Fruit fly (Drosophila melanogaster) whole organism, prepupa: Measurements from ENCODE around the gene Mkp3.

Experiments used
- CG10631 ChIP-seq: fragments of 200-800 bp; sonication (Bioruptor generic); optimal IDR thresholded peaks from 2 replicates; lab custom pipeline; 2016; ENCODE audit warnings: missing biosample characterization, missing genetic modification characterization
- CG10669 ChIP-seq: fragments of 200-800 bp; sonication (Bioruptor generic); optimal IDR thresholded peaks from 3 replicates; lab custom pipeline; 2018; ENCODE audit warnings: missing biosample characterization, mild to moderate bottlenecking, missing genetic modification characterization, moderate library complexity
- CG11294 ChIP-seq: fragments of 200-800 bp; sonication (Bioruptor generic); IDR thresholded peaks from 2 replicates; pipeline ENCODE4 v1.3.6; 2022; ENCODE audit warnings: missing biosample characterization, missing genetic modification characterization
- CG11762 ChIP-seq: fragments of 200-800 bp; sonication (Bioruptor generic); optimal IDR thresholded peaks from 3 replicates; lab custom pipeline; 2016; ENCODE audit warnings: missing biosample characterization, missing genetic modification characterization; ENCODE audit not compliant: insufficient read depth
- CG15336 ChIP-seq: fragments of 200-800 bp; sonication (Bioruptor generic); IDR thresholded peaks from 2 replicates; pipeline ENCODE4 v1.3.6; 2022; ENCODE audit warnings: missing biosample characterization, missing genetic modification characterization
- CG3032 ChIP-seq: fragments of 200-800 bp; optimal IDR thresholded peaks from 2 replicates; lab custom pipeline; 2019; ENCODE audit warnings: missing biosample characterization, mild to moderate bottlenecking, missing genetic modification characterization, moderate library complexity
- CG32006 ChIP-seq: fragments of 200-800 bp; sonication (Bioruptor generic); optimal IDR thresholded peaks from 3 replicates; lab custom pipeline; 2017; ENCODE audit warnings: missing biosample characterization, mild to moderate bottlenecking, missing genetic modification characterization
- CG34406 ChIP-seq: fragments of 200-800 bp; sonication (Bioruptor generic); optimal IDR thresholded peaks from 3 replicates; lab custom pipeline; 2016; ENCODE audit warnings: missing biosample characterization, missing genetic modification characterization
- CG3919 ChIP-seq: fragments of 200-800 bp; sonication (Bioruptor generic); optimal IDR thresholded peaks from 3 replicates; lab custom pipeline; 2016; ENCODE audit warnings: missing biosample characterization, missing genetic modification characterization
- CG4318 ChIP-seq: fragments of 200-800 bp; sonication (Bioruptor generic); optimal IDR thresholded peaks from 3 replicates; lab custom pipeline; 2017; ENCODE audit warnings: missing biosample characterization, mild to moderate bottlenecking, missing genetic modification characterization
- CG6276 ChIP-seq: fragments of 200-800 bp; sonication (Bioruptor generic); optimal IDR thresholded peaks from 2 replicates; lab custom pipeline; 2017; ENCODE audit warnings: missing biosample characterization, mild to moderate bottlenecking, missing genetic modification characterization
- CG6792 ChIP-seq: fragments of 200-800 bp; sonication (Bioruptor generic); optimal IDR thresholded peaks from 3 replicates; lab custom pipeline; 2016; ENCODE audit warnings: missing biosample characterization, missing genetic modification characterization
- CG6808 ChIP-seq: fragments of 200-800 bp; sonication (Bioruptor generic); optimal IDR thresholded peaks from 3 replicates; lab custom pipeline; 2017; ENCODE audit warnings: missing biosample characterization, missing genetic modification characterization, mild to moderate bottlenecking, moderate library complexity, missing genetic modification reagents
- CG7368 ChIP-seq: fragments of 200-800 bp; sonication (Bioruptor generic); optimal IDR thresholded peaks from 3 replicates; lab custom pipeline; 2016; ENCODE audit warnings: missing biosample characterization, missing genetic modification characterization
- CG8319 ChIP-seq: fragments of 200-800 bp; sonication (Bioruptor generic); optimal IDR thresholded peaks from 3 replicates; lab custom pipeline; 2016; ENCODE audit warnings: missing biosample characterization, missing genetic modification characterization
- CG8632 ChIP-seq: fragments of 200-800 bp; sonication (Bioruptor generic); optimal IDR thresholded peaks from 3 replicates; lab custom pipeline; 2016; ENCODE audit warnings: missing biosample characterization, missing genetic modification characterization
- Eip75B ChIP-seq: fragments of 200-800 bp; sonication (Bioruptor generic); optimal IDR thresholded peaks from 3 replicates; lab custom pipeline; 2016; ENCODE audit warnings: missing biosample characterization, missing genetic modification characterization
- Eip93F ChIP-seq: fragments of 200-800 bp; sonication (Bioruptor generic); optimal IDR thresholded peaks from 2 replicates; lab custom pipeline; 2016; ENCODE audit warnings: missing biosample characterization, mild to moderate bottlenecking, missing genetic modification characterization
- Ets96B ChIP-seq: fragments of 200-800 bp; optimal IDR thresholded peaks from 2 replicates; lab custom pipeline; 2019; ENCODE audit warnings: missing biosample characterization, mild to moderate bottlenecking, missing genetic modification characterization, moderate library complexity
- Hr38 ChIP-seq: sonication (Bioruptor generic); optimal IDR thresholded peaks from 2 replicates; lab custom pipeline; 2016; ENCODE audit warnings: missing biosample characterization, missing genetic modification characterization
- Hr39 ChIP-seq: fragments of 200-800 bp; sonication (Bioruptor generic); optimal IDR thresholded peaks from 2 replicates; lab custom pipeline; 2016; ENCODE audit warnings: missing biosample characterization, missing genetic modification characterization
- Hr4 ChIP-seq: fragments of 200-800 bp; sonication (Bioruptor generic); optimal IDR thresholded peaks from 3 replicates; lab custom pipeline; 2016; ENCODE audit warnings: missing biosample characterization, missing genetic modification characterization
- Met ChIP-seq: fragments of 200-800 bp; sonication (Bioruptor generic); optimal IDR thresholded peaks from 3 replicates; lab custom pipeline; 2016; ENCODE audit warnings: missing biosample characterization, missing genetic modification characterization
- OdsH ChIP-seq: fragments of 200-800 bp; sonication (Bioruptor generic); optimal IDR thresholded peaks from 3 replicates; lab custom pipeline; 2016; ENCODE audit warnings: missing biosample characterization, missing genetic modification characterization
- Sox102F ChIP-seq: fragments of 200-800 bp; sonication (Bioruptor generic); optimal IDR thresholded peaks from 2 replicates; lab custom pipeline; 2016; ENCODE audit warnings: missing biosample characterization, mild to moderate bottlenecking, missing genetic modification characterization
- Sox14 ChIP-seq: fragments of 200-800 bp; sonication (Bioruptor generic); optimal IDR thresholded peaks from 3 replicates; lab custom pipeline; 2016; ENCODE audit warnings: missing biosample characterization, missing genetic modification characterization
- Sox15 ChIP-seq: fragments of 200-800 bp; sonication (Bioruptor generic); optimal IDR thresholded peaks from 3 replicates; lab custom pipeline; 2016; ENCODE audit warnings: missing biosample characterization, missing genetic modification characterization
- achi ChIP-seq: fragments of 200-800 bp; sonication (Bioruptor generic); optimal IDR thresholded peaks from 3 replicates; lab custom pipeline; 2016; ENCODE audit warnings: missing biosample characterization, missing genetic modification characterization
- cyc ChIP-seq: fragments of 200-800 bp; sonication (Bioruptor generic); optimal IDR thresholded peaks from 3 replicates; lab custom pipeline; 2016; ENCODE audit warnings: missing biosample characterization, missing genetic modification characterization
- dsx ChIP-seq: fragments of 200-800 bp; optimal IDR thresholded peaks from 3 replicates; lab custom pipeline; 2019; ENCODE audit warnings: missing biosample characterization, mild to moderate bottlenecking, missing genetic modification characterization, moderate library complexity; ENCODE audit not compliant: poor library complexity, severe bottlenecking
- fd59A ChIP-seq: fragments of 200-800 bp; sonication (Bioruptor generic); optimal IDR thresholded peaks from 2 replicates; lab custom pipeline; 2017; ENCODE audit warnings: missing biosample characterization, mild to moderate bottlenecking, missing genetic modification characterization, missing genetic modification reagents
- fd85E ChIP-seq: fragments of 200-800 bp; sonication (Bioruptor generic); optimal IDR thresholded peaks from 3 replicates; lab custom pipeline; 2016; ENCODE audit warnings: missing biosample characterization, missing genetic modification characterization
- lz ChIP-seq: fragments of 200-800 bp; sonication (Bioruptor generic); optimal IDR thresholded peaks from 3 replicates; lab custom pipeline; 2016; ENCODE audit warnings: missing biosample characterization, missing genetic modification characterization
- net ChIP-seq: fragments of 200-800 bp; sonication (Bioruptor generic); optimal IDR thresholded peaks from 3 replicates; lab custom pipeline; 2016; ENCODE audit warnings: missing biosample characterization, missing genetic modification characterization
- pdm3 ChIP-seq: fragments of 200-800 bp; sonication (Bioruptor generic); optimal IDR thresholded peaks from 3 replicates; lab custom pipeline; 2016; ENCODE audit warnings: missing biosample characterization, missing genetic modification characterization
- spab ChIP-seq: fragments of 200-800 bp; sonication (Bioruptor generic); optimal IDR thresholded peaks from 2 replicates; lab custom pipeline; 2017; ENCODE audit warnings: missing biosample characterization, mild to moderate bottlenecking, missing genetic modification characterization, missing genetic modification reagents
- svp ChIP-seq: fragments of 200-800 bp; sonication (Bioruptor generic); peaks from one replicate; lab custom pipeline; 2016; ENCODE audit warnings: missing biosample characterization, missing genetic modification characterization
- topi ChIP-seq: fragments of 200-800 bp; sonication (Bioruptor generic); optimal IDR thresholded peaks from 3 replicates; lab custom pipeline; 2016; ENCODE audit warnings: missing biosample characterization, missing genetic modification characterization
- vri ChIP-seq: fragments of 200-800 bp; sonication (Bioruptor generic); optimal IDR thresholded peaks from 3 replicates; lab custom pipeline; 2016; ENCODE audit warnings: missing biosample characterization, mild to moderate bottlenecking, missing genetic modification characterization

Gene Mkp3

dm6 chr3L:19097665-19098082 is 11.4 kb upstream of the Mkp3 start, which contains the start of the genes Naxd and CG14079 (continued):
- peak; percentile 77 for TF ChIP-seq Hr39 (GFP tag; lab: Kevin White, UChicago)
- peak; percentile 69 for TF ChIP-seq topi (GFP tag; lab: Kevin White, UChicago)
- peak; percentile 51 for TF ChIP-seq CG10669 (GFP tag; lab: Kevin White, UChicago)
- peak; percentile 78 for TF ChIP-seq CG3919 (GFP tag; lab: Kevin White, UChicago)
- TF ChIP-seq Hr4 (GFP tag; lab: Kevin White, UChicago), result peak; percentile 87
- TF ChIP-seq Eip93F (GFP tag; lab: Kevin White, UChicago), result peak; percentile 17
- TF ChIP-seq Ets96B (tag; lab: Kevin White, UChicago), result peak; percentile 83
- TF ChIP-seq fd59A (GFP tag; lab: Kevin White, UChicago), result peak; percentile 66
- TF ChIP-seq CG4318 (GFP tag; lab: Kevin White, UChicago), result peak; percentile 82
- peak; percentile 74 for TF ChIP-seq Eip75B (GFP tag; lab: Kevin White, UChicago)
- TF ChIP-seq Sox102F (GFP tag; lab: Kevin White, UChicago), result no peak
- peak; percentile 88 for TF ChIP-seq dsx (GFP tag; lab: Kevin White, UChicago)
- peak; percentile 83 for TF ChIP-seq achi
- TF ChIP-seq CG8632, result peak; percentile 76
- TF ChIP-seq CG10631 (GFP tag; lab: Kevin White, UChicago), result peak; percentile 92
- peak; percentile 61 for TF ChIP-seq cyc
- peak; percentile 75 for TF ChIP-seq svp (GFP tag; lab: Kevin White, UChicago)
- no peak for TF ChIP-seq Hr38 (GFP tag; lab: Kevin White, UChicago)
- TF ChIP-seq CG6792 (GFP tag; lab: Kevin White, UChicago), result peak; percentile 80
- peak; percentile 81 for TF ChIP-seq CG3032
- peak; percentile 91 for TF ChIP-seq CG32006 (GFP tag; lab: Kevin White, UChicago)
- peak; percentile 72 for TF ChIP-seq Met (GFP tag; lab: Kevin White, UChicago)
- TF ChIP-seq net (GFP tag; lab: Kevin White, UChicago), result peak; percentile 83
- TF ChIP-seq spab, result no peak
- peak; percentile 55 for TF ChIP-seq CG7368 (GFP tag; lab: Kevin White, UChicago)
- TF ChIP-seq CG11294 (GFP tag; lab: Robert Waterston, UW), result peak; percentile 69; the same call in 1 of the 2 replicates
- TF ChIP-seq pdm3 (GFP tag; lab: Kevin White, UChicago), result peak; percentile 81
- TF ChIP-seq lz (GFP tag; lab: Kevin White, UChicago), result peak; percentile 70
- peak; percentile 91 for TF ChIP-seq OdsH
- peak; percentile 88 for TF ChIP-seq CG15336 (GFP tag; lab: Robert Waterston, UW)

- TF ChIP-seq CG8319 (no peak), Sox102F (GFP tag; lab: Kevin White, UChicago) (no peak), CG6276 (GFP tag; lab: Kevin White, UChicago) (no peak), Hr38 (GFP tag; lab: Kevin White, UChicago) (no peak), CG11762 (no peak), Sox14 (GFP tag; lab: Kevin White, UChicago) (no peak), Eip75B (GFP tag; lab: Kevin White, UChicago) (no peak), vri (GFP tag; lab: Kevin White, UChicago) (no peak), svp (GFP tag; lab: Kevin White, UChicago) (no peak), Hr4 (GFP tag; lab: Kevin White, UChicago) (no peak), CG34406 (GFP tag; lab: Kevin White, UChicago) (no peak), CG6808 (GFP tag; lab: Kevin White, UChicago) (no peak), CG6792 (GFP tag; lab: Kevin White, UChicago) (no peak), Sox15 (GFP tag; lab: Kevin White, UChicago) (no peak), fd85E (no peak), fd59A (GFP tag; lab: Kevin White, UChicago) (no peak), Eip93F (GFP tag; lab: Kevin White, UChicago) (no peak)
These were observed 10.9 kb upstream of the Mkp3 start for dm6 chr3L:19097102-19097501.
